Worm (Caenorhabditis elegans): ENCODE results near the gene cest-9.2.

The cest-9.2 gene

DNA sequence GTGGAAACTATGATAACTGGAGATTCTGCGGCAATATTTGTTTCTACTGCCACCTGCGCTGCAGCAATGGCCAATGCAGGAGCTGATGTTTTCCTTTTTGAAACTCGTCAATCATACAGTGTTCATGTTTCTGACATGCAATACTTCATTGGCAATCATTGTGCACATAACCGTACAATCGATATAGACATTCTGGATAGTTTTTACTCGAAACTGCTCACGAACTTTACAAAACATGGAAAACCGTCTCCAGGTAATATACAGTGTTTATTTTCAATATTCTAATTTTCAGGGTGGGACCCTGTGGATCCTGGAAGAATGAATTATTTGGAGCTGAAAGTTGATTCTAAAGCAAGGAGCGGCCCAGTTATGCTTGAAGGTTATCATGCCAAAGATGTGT is at the start of gene cest-9.2:
Gene cest-9.2 (plus strand): TSS at position 301 of the 400 bp plus-strand sequence.
- no peak for TF ChIP-seq hnd-1 (tag; optimal IDR thresholded peaks at IDR 0.05)
- no peak for TF ChIP-seq F13C5.2 (tag; optimal IDR thresholded peaks at IDR 0.05)
- TF ChIP-seq tbx-11 (GFP tag; IDR thresholded peaks at IDR 0.05): no peak
- TF ChIP-seq aly-1 (tag; optimal IDR thresholded peaks at IDR 0.05): no peak
- TF ChIP-seq sea-1 (GFP tag; conservative IDR thresholded peaks at IDR 0.05): no peak

- TF ChIP-seq tbx-11 (GFP tag; IDR thresholded peaks at IDR 0.05): no peak
- no peak for TF ChIP-seq ceh-13 (GFP tag; optimal IDR thresholded peaks at IDR 0.05)
- no peak for TF ChIP-seq ama-1 (optimal IDR thresholded peaks at IDR 0.05)
- TF ChIP-seq tbx-37 (GFP tag; conservative IDR thresholded peaks at IDR 0.05): no peak
- TF ChIP-seq sea-1 (GFP tag; conservative IDR thresholded peaks at IDR 0.05): no peak
- no peak for TF ChIP-seq B0310.2 (tag; optimal IDR thresholded peaks at IDR 0.05)
- TF ChIP-seq ets-7 (tag; optimal IDR thresholded peaks at IDR 0.05): no peak
- no peak for TF ChIP-seq F13C5.2 (tag; optimal IDR thresholded peaks at IDR 0.05)
- no peak for TF ChIP-seq hnd-1 (tag; optimal IDR thresholded peaks at IDR 0.05)
- no peak for TF ChIP-seq hmbx-1 (tag; optimal IDR thresholded peaks at IDR 0.05)
- no peak for TF ChIP-seq aly-1 (tag; optimal IDR thresholded peaks at IDR 0.05)
- TF ChIP-seq hmg-4 (GFP tag; optimal IDR thresholded peaks at IDR 0.05): no peak
- TF ChIP-seq tra-4 (tag; optimal IDR thresholded peaks at IDR 0.05): no peak
- no peak for TF ChIP-seq pes-1 (GFP tag; IDR thresholded peaks at IDR 0.05)
- TF ChIP-seq scrt-1 (GFP tag; IDR thresholded peaks at IDR 0.05): no peak
- no peak for TF ChIP-seq ceh-36 (tag; optimal IDR thresholded peaks at IDR 0.05)
- no peak for TF ChIP-seq flt-1 (GFP tag; IDR thresholded peaks at IDR 0.05)
Observed at ce11 chrX:12172482-12173134, 49.3 kb upstream of the cest-9.2 start.

ce11 chrX:12173989-12174388 is 47.9 kb upstream of the cest-9.2 start:
- TF ChIP-seq aly-1 (tag; optimal IDR thresholded peaks at IDR 0.05) (no peak), F13C5.2 (tag; optimal IDR thresholded peaks at IDR 0.05) (no peak), pes-1 (GFP tag; IDR thresholded peaks at IDR 0.05) (no peak), ceh-36 (tag; optimal IDR thresholded peaks at IDR 0.05) (no peak), ceh-13 (GFP tag; optimal IDR thresholded peaks at IDR 0.05) (no peak), tbx-37 (GFP tag; conservative IDR thresholded peaks at IDR 0.05) (no peak), B0310.2 (tag; optimal IDR thresholded peaks at IDR 0.05) (no peak), flt-1 (GFP tag; IDR thresholded peaks at IDR 0.05) (no peak), hnd-1 (tag; optimal IDR thresholded peaks at IDR 0.05) (no peak), hmbx-1 (tag; optimal IDR thresholded peaks at IDR 0.05) (no peak), tra-4 (tag; optimal IDR thresholded peaks at IDR 0.05) (no peak), tbx-11 (GFP tag; IDR thresholded peaks at IDR 0.05) (no peak), scrt-1 (GFP tag; IDR thresholded peaks at IDR 0.05) (no peak), sea-1 (GFP tag; conservative IDR thresholded peaks at IDR 0.05) (no peak), ets-7 (tag; optimal IDR thresholded peaks at IDR 0.05) (no peak)

DNA sequence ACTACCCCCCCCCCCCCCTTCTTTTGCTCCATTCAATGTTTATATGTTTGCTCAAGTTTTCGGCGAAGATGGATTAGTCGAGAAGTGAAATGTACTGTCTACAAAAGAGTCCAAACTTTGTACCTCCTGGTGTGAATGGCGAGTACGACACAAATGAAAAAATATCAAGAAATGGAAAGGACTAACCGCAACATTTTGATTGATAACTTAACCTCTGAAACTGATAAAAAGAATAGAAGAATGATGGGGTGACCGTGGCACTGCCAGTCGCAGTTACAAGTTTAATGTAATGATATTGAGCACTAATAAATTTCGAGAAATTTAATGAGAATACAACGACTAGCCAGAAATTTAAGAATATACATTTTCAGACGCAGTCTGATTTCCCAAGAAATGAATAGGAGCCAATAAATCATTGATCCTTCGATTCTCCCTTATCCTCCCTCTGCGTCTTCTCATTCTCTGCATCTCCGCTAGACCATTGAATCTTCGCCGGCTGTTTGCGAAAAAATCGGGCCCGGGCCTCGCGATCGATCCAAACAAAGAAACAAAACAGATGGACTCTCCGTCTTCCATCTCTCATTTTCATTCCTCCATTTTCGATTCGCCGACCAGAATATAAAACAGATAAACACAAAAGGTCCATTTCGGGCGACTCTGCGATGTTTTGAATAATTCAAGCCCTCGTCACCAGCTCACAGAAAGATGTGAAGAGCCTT is 47.1 kb upstream of the cest-9.2 start:
- no peak for TF ChIP-seq F13C5.2 (tag; optimal IDR thresholded peaks at IDR 0.05)
- no peak for TF ChIP-seq ceh-36 (tag; optimal IDR thresholded peaks at IDR 0.05)
- no peak for TF ChIP-seq aly-1 (tag; optimal IDR thresholded peaks at IDR 0.05)

DNA sequence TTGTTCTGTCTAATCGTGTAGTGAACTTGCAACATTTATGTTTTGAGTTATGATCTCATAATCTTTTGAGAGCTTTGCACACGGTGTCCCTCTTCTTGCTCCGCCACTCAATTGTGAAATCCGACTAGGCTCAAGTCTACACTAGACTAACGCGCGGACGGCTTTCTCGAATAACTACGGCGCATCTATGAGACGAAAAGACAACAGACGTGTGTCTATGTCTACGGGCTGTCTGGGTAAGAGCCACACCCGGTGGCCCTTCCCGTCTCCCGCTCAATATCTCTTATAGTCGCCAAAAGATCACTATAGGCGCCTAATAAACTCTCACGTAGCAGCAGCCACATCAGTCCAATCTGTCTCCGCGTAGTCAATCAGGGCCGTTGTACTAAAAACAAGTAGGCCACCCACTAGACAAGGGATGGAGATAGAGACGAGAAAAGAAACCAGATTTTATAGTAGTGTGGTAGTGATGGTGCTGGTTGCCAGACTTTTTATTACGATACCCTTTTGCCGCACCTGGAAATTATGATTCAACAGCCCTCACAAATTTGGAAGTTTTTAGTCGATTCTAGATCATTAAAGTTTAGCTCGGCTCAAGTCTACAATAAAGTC is 46.1 kb upstream of the cest-9.2 start:
- TF ChIP-seq hmbx-1 (tag; optimal IDR thresholded peaks at IDR 0.05): no peak
- TF ChIP-seq aly-1 (tag; optimal IDR thresholded peaks at IDR 0.05): no peak
- TF ChIP-seq ets-7 (tag; optimal IDR thresholded peaks at IDR 0.05): no peak
- TF ChIP-seq pes-1 (GFP tag; IDR thresholded peaks at IDR 0.05): no peak
- TF ChIP-seq tbx-11 (GFP tag; IDR thresholded peaks at IDR 0.05): no peak
- TF ChIP-seq ceh-36 (tag; optimal IDR thresholded peaks at IDR 0.05): no peak
- TF ChIP-seq F13C5.2 (tag; optimal IDR thresholded peaks at IDR 0.05): no peak
- no peak for TF ChIP-seq tbx-37 (GFP tag; conservative IDR thresholded peaks at IDR 0.05)
- no peak for TF ChIP-seq ceh-13 (GFP tag; optimal IDR thresholded peaks at IDR 0.05)
- no peak for TF ChIP-seq flt-1 (GFP tag; IDR thresholded peaks at IDR 0.05)
- TF ChIP-seq hnd-1 (tag; optimal IDR thresholded peaks at IDR 0.05): no peak
- no peak for TF ChIP-seq hmg-4 (GFP tag; optimal IDR thresholded peaks at IDR 0.05)
- TF ChIP-seq tra-4 (tag; optimal IDR thresholded peaks at IDR 0.05): no peak
- no peak for TF ChIP-seq sea-1 (GFP tag; conservative IDR thresholded peaks at IDR 0.05)
- TF ChIP-seq B0310.2 (tag; optimal IDR thresholded peaks at IDR 0.05): no peak
- no peak for TF ChIP-seq scrt-1 (GFP tag; IDR thresholded peaks at IDR 0.05)
- no peak for TF ChIP-seq ama-1 (optimal IDR thresholded peaks at IDR 0.05)

ce11 chrX:12176394-12176793 is 45.5 kb upstream of the cest-9.2 start:
- no peak for TF ChIP-seq tbx-11 (GFP tag; IDR thresholded peaks at IDR 0.05)
- no peak for TF ChIP-seq ceh-13 (GFP tag; optimal IDR thresholded peaks at IDR 0.05)
- TF ChIP-seq hnd-1 (tag; optimal IDR thresholded peaks at IDR 0.05): no peak
- no peak for TF ChIP-seq scrt-1 (GFP tag; IDR thresholded peaks at IDR 0.05)
- no peak for TF ChIP-seq flt-1 (GFP tag; IDR thresholded peaks at IDR 0.05)
- TF ChIP-seq pes-1 (GFP tag; IDR thresholded peaks at IDR 0.05): no peak
- TF ChIP-seq tbx-37 (GFP tag; conservative IDR thresholded peaks at IDR 0.05): no peak
- TF ChIP-seq B0310.2 (tag; optimal IDR thresholded peaks at IDR 0.05): no peak
- no peak for TF ChIP-seq F13C5.2 (tag; optimal IDR thresholded peaks at IDR 0.05)
- TF ChIP-seq ets-7 (tag; optimal IDR thresholded peaks at IDR 0.05): no peak
- TF ChIP-seq ama-1 (optimal IDR thresholded peaks at IDR 0.05): no peak

- no peak for TF ChIP-seq tbx-37 (GFP tag; conservative IDR thresholded peaks at IDR 0.05)
- no peak for TF ChIP-seq flt-1 (GFP tag; IDR thresholded peaks at IDR 0.05)
- no peak for TF ChIP-seq tra-4 (tag; optimal IDR thresholded peaks at IDR 0.05)
- TF ChIP-seq F13C5.2 (tag; optimal IDR thresholded peaks at IDR 0.05): no peak
- TF ChIP-seq ceh-13 (GFP tag; optimal IDR thresholded peaks at IDR 0.05): no peak
- no peak for TF ChIP-seq ama-1 (optimal IDR thresholded peaks at IDR 0.05)
- TF ChIP-seq pes-1 (GFP tag; IDR thresholded peaks at IDR 0.05): no peak
- TF ChIP-seq hmg-4 (GFP tag; optimal IDR thresholded peaks at IDR 0.05): no peak
- TF ChIP-seq hmbx-1 (tag; optimal IDR thresholded peaks at IDR 0.05): no peak
- TF ChIP-seq tbx-11 (GFP tag; IDR thresholded peaks at IDR 0.05): no peak
- TF ChIP-seq sea-1 (GFP tag; conservative IDR thresholded peaks at IDR 0.05): no peak
- no peak for TF ChIP-seq ets-7 (tag; optimal IDR thresholded peaks at IDR 0.05)
- TF ChIP-seq scrt-1 (GFP tag; IDR thresholded peaks at IDR 0.05): no peak
- TF ChIP-seq ceh-36 (tag; optimal IDR thresholded peaks at IDR 0.05): no peak
- TF ChIP-seq hnd-1 (tag; optimal IDR thresholded peaks at IDR 0.05): no peak
- no peak for TF ChIP-seq aly-1 (tag; optimal IDR thresholded peaks at IDR 0.05)
- TF ChIP-seq B0310.2 (tag; optimal IDR thresholded peaks at IDR 0.05): no peak
Observed at ce11 chrX:12176873-12177293, 45.0 kb upstream of the cest-9.2 start.
